Worm (Caenorhabditis elegans): ENCODE data around the gene srz-58.

The srz-58 gene

DNA sequence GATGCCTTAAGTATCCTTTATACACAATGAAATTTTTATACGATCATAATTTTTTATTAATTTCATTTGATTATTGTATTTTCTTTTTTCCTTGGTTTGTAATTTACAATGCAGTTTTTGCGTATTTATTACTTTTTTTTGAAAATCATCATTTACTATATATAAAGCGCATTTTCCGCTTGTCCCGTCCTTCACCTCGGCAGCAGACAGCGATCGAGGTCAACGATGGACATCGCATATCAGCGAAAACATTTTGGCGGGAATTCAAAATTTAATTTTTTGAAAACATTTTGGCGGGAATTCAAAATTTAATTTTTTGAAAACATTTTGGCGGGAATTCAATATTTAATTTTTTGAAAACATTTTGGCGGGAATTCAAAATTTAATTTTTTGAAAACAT is 10.0 kb upstream of the srz-58 start:
- TF ChIP-seq T22C8.4 (GFP tag; IDR thresholded peaks at IDR 0.05): no peak
- no peak for TF ChIP-seq klf-2 (GFP tag; conservative IDR thresholded peaks at IDR 0.05)
- TF ChIP-seq tab-1 (GFP tag; IDR thresholded peaks at IDR 0.05): no peak
- no peak for TF ChIP-seq ref-1 (GFP tag; conservative IDR thresholded peaks at IDR 0.05)
- TF ChIP-seq cog-1 (tag; optimal IDR thresholded peaks at IDR 0.05): no peak
- TF ChIP-seq ztf-29 (GFP tag; IDR thresholded peaks at IDR 0.05): no peak
- no peak for TF ChIP-seq med-1 (GFP tag; optimal IDR thresholded peaks at IDR 0.05; ENCODE audit: insufficient read depth)

DNA sequence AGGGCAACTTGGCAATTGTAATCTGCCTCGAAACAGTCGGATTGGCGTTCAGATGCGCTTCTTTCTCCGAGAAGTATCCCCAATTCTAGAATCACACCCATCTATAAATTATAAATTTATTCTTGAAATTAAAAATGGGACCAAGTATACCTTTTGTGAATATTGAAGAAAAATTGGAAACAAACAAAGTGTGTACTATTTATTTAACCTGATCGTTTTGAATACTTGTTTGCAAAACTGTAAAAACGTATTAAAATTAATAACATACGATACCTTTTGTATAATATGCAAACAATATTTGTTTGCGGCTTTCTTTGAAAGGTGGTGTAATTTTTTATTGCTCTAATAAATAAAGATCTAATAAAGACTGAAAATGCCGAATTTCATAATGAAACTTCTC is 5.6 kb upstream of the srz-58 start, which contains the start of gene Y61B8B.3:
TSS of gene Y61B8B.3 (minus strand) at position 101 of the 400 bp plus-strand sequence.
- TF ChIP-seq T22C8.4 (GFP tag; IDR thresholded peaks at IDR 0.05): no peak
- no peak for TF ChIP-seq flt-1 (GFP tag; IDR thresholded peaks at IDR 0.05)
- TF ChIP-seq ztf-23 (GFP tag; IDR thresholded peaks at IDR 0.05): no peak
- no peak for TF ChIP-seq tab-1 (GFP tag; IDR thresholded peaks at IDR 0.05)
- no peak for TF ChIP-seq ztf-29 (GFP tag; IDR thresholded peaks at IDR 0.05)
- no peak for TF ChIP-seq ref-1 (GFP tag; conservative IDR thresholded peaks at IDR 0.05)
- TF ChIP-seq klf-2 (GFP tag; conservative IDR thresholded peaks at IDR 0.05): no peak
- TF ChIP-seq cog-1 (tag; optimal IDR thresholded peaks at IDR 0.05): no peak
- no peak for TF ChIP-seq med-1 (GFP tag; optimal IDR thresholded peaks at IDR 0.05; ENCODE audit: insufficient read depth)

DNA sequence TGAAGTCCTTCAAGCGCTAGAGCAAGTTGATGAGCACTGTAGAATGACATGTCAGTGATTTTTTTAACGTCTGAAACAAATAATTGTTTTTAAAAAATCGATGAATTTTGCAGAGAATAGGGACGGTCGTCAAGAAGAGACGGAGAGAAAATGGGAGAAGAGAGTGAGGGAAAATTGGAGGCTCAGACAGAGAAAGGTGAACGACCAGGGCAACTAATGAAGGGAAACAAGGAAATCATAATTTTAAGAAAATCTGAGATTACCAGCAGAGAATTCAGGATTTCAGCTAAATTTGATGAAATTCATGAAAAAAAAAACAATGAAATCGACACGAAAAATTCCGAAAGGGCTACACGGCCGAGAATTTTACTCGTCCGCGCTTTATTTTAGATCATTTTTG is 2.9 kb upstream of the srz-58 start, which contains the start of gene F31E9.6:
TSS of gene F31E9.6 (minus strand) at position 91 of the 400 bp plus-strand sequence.
- TF ChIP-seq T22C8.4 (GFP tag; IDR thresholded peaks at IDR 0.05) (no peak), ztf-23 (GFP tag; IDR thresholded peaks at IDR 0.05) (no peak), med-1 (GFP tag; optimal IDR thresholded peaks at IDR 0.05; ENCODE audit: insufficient read depth) (no peak), ztf-29 (GFP tag; IDR thresholded peaks at IDR 0.05) (no peak), tab-1 (GFP tag; IDR thresholded peaks at IDR 0.05) (no peak), klf-2 (GFP tag; conservative IDR thresholded peaks at IDR 0.05) (no peak)

DNA sequence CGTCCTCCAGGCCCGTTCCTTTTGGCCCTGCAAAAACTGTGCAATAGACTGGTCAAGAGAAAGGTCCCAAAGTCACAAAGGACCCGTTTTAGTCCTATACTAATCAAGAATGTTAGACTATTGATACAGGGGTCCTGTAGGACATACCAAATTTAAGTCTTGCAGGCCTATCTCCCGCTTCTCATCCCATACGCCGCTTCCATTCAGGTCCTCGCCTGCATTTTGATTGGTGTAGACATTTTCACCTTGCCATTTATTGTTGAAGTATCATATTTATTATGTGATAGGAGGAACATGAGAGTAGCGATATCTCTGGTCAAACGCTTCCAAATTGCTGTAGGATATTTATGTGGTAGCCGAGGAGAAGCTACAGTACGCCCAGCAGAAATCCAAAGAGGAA is 650 bp upstream of the srz-58 start:
- TF ChIP-seq ztf-29 (GFP tag; IDR thresholded peaks at IDR 0.05) (no peak), ref-1 (GFP tag; conservative IDR thresholded peaks at IDR 0.05) (no peak), med-1 (GFP tag; optimal IDR thresholded peaks at IDR 0.05; ENCODE audit: insufficient read depth) (no peak), ztf-23 (GFP tag; IDR thresholded peaks at IDR 0.05) (no peak), tab-1 (GFP tag; IDR thresholded peaks at IDR 0.05) (no peak)

DNA sequence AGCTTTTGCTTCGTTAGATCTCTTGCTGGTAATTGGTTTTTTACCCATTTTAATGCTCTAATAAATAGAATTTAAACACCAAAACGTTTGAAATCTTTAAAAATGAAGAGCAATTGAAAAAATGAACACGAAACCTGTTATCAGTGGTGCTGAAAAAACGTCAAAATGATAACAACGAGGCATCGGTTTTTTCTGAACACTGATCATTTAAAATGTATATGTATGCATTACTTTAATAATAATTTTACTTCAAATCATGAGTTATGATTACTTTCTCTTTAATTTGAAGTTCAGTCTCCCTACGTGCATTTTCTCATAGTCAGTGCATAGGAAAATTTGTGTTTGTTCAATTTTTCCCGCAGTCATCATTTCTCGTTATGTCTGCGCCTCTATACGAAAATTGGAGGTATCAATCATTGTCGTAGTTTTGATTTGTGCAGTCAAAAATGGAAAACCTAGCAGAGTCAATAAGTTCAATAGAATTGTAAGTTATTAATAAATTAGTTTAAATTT is 4.5 kb downstream of the srz-58 start, which contains the start of gene F31E9.3:
TSS of gene F31E9.3 (plus strand) at position 194 of the 513 bp plus-strand sequence.
- TF ChIP-seq flt-1 (GFP tag; IDR thresholded peaks at IDR 0.05) (no peak), med-1 (GFP tag; optimal IDR thresholded peaks at IDR 0.05; ENCODE audit: insufficient read depth) (no peak), tab-1 (GFP tag; IDR thresholded peaks at IDR 0.05) (no peak), ztf-29 (GFP tag; IDR thresholded peaks at IDR 0.05) (no peak), ztf-23 (GFP tag; IDR thresholded peaks at IDR 0.05) (no peak), T22C8.4 (GFP tag; IDR thresholded peaks at IDR 0.05) (no peak), cog-1 (tag; optimal IDR thresholded peaks at IDR 0.05) (no peak), ref-1 (GFP tag; conservative IDR thresholded peaks at IDR 0.05) (no peak), klf-2 (GFP tag; conservative IDR thresholded peaks at IDR 0.05) (no peak)

DNA sequence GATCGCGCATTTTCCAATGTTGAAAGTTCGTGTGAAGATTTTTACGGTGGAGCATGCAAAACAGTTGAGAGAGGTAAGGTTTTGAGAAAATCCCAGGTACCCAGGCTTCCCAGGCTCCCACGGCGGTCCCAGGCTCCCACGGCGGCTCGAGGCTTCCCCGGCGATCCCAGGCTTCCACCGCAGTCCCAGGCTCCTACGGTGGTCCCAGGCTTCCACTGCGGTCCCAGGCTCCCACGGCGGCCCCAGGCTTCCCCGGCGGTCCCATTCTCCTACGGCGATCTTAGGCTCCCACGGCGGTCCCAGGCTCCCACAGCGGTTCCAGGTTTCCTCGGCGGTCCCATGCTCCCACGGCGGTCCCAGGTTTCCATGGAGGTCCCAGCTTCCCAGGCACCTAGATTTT is 5.9 kb downstream of the srz-58 start:
- no peak for TF ChIP-seq klf-2 (GFP tag; conservative IDR thresholded peaks at IDR 0.05)
- TF ChIP-seq med-1 (GFP tag; optimal IDR thresholded peaks at IDR 0.05; ENCODE audit: insufficient read depth): no peak
- no peak for TF ChIP-seq ztf-29 (GFP tag; IDR thresholded peaks at IDR 0.05)
- TF ChIP-seq ztf-23 (GFP tag; IDR thresholded peaks at IDR 0.05): no peak
- TF ChIP-seq T22C8.4 (GFP tag; IDR thresholded peaks at IDR 0.05): no peak
- no peak for TF ChIP-seq tab-1 (GFP tag; IDR thresholded peaks at IDR 0.05)
- no peak for TF ChIP-seq cog-1 (tag; optimal IDR thresholded peaks at IDR 0.05)
- no peak for TF ChIP-seq ref-1 (GFP tag; conservative IDR thresholded peaks at IDR 0.05)
- TF ChIP-seq flt-1 (GFP tag; IDR thresholded peaks at IDR 0.05): no peak

DNA sequence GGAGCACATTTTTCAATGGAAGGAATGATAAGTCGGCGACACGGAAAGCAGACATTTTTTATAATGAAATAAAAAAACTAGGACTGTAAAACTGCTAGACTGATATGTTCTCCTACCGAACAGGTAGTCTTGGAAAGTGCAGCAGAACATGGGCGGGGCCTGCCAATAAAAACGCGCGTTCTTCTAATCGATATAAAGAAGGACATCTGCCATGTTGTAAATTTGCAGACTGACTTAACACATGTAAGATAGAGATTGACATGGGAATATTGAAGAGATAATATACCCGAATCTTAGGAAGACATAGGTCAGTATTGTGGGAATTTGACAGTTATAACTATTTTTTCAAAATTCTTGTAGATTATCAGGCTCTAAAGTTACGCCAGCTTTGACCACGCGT is 9.9 kb downstream of the srz-58 start, which contains the start of gene sdz-16:
TSS of gene sdz-16 (minus strand) at position 101 of the 400 bp plus-strand sequence.
- TF ChIP-seq flt-1 (GFP tag; IDR thresholded peaks at IDR 0.05) (no peak), med-1 (GFP tag; optimal IDR thresholded peaks at IDR 0.05; ENCODE audit: insufficient read depth) (no peak), ztf-29 (GFP tag; IDR thresholded peaks at IDR 0.05) (no peak), tab-1 (GFP tag; IDR thresholded peaks at IDR 0.05) (no peak), ztf-23 (GFP tag; IDR thresholded peaks at IDR 0.05) (no peak), T22C8.4 (GFP tag; IDR thresholded peaks at IDR 0.05) (no peak), cog-1 (tag; optimal IDR thresholded peaks at IDR 0.05) (no peak), ref-1 (GFP tag; conservative IDR thresholded peaks at IDR 0.05) (no peak), klf-2 (GFP tag; conservative IDR thresholded peaks at IDR 0.05) (no peak)

DNA sequence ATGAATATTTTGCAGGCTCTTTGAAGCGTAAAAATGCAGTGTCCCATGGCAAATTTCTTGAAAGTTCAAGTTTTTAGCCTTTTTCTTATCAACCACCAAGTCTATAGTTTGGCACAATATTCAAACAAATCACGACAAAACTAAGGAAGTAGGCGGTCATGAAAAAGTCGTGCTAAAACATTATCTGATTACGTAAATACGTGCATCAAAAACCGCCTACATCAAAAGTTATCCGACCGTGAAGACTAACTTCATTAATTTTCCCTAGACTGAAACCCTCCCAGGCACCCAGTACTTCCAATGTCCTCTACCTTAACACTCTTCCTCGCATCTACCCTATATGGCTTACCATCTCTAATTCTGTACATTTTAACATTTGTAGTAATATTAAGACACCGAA is 10.6 kb downstream of the srz-58 start, which contains the start of gene srg-44:
TSS of gene srg-44 (plus strand) at position 301 of the 400 bp plus-strand sequence.
- TF ChIP-seq klf-2 (GFP tag; conservative IDR thresholded peaks at IDR 0.05) (no peak), flt-1 (GFP tag; IDR thresholded peaks at IDR 0.05) (no peak), cog-1 (tag; optimal IDR thresholded peaks at IDR 0.05) (no peak), ref-1 (GFP tag; conservative IDR thresholded peaks at IDR 0.05) (no peak), ztf-29 (GFP tag; IDR thresholded peaks at IDR 0.05) (no peak), tab-1 (GFP tag; IDR thresholded peaks at IDR 0.05) (no peak), ztf-23 (GFP tag; IDR thresholded peaks at IDR 0.05) (no peak), med-1 (GFP tag; optimal IDR thresholded peaks at IDR 0.05; ENCODE audit: insufficient read depth) (no peak)

DNA sequence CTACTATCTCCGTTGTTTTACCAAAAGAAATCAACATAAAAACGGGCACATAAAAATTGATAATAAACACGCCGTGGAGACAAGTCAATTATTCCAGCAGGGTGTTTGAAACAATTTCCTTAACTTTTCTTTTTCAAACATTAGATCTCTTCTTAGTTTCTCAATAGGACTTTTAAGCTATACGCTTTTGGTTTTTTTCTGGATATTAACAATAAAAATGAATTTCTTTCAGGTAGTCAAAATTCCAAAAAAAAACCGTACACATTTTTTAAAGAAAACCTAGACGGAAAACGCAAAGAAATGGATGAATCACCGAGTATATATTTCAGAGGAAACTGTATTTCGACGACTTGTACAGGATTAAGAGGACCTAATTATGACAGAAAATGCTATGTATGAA is 13.4 kb downstream of the srz-58 start, which contains the start of gene fbxa-185:
TSS of gene fbxa-185 (plus strand) at position 301 of the 400 bp plus-strand sequence.
- TF ChIP-seq klf-2 (GFP tag; conservative IDR thresholded peaks at IDR 0.05) (no peak), ref-1 (GFP tag; conservative IDR thresholded peaks at IDR 0.05) (no peak), med-1 (GFP tag; optimal IDR thresholded peaks at IDR 0.05; ENCODE audit: insufficient read depth) (no peak), ztf-29 (GFP tag; IDR thresholded peaks at IDR 0.05) (no peak), cog-1 (tag; optimal IDR thresholded peaks at IDR 0.05) (no peak), T22C8.4 (GFP tag; IDR thresholded peaks at IDR 0.05) (no peak), flt-1 (GFP tag; IDR thresholded peaks at IDR 0.05) (no peak), tab-1 (GFP tag; IDR thresholded peaks at IDR 0.05) (no peak), ztf-23 (GFP tag; IDR thresholded peaks at IDR 0.05) (no peak)

DNA sequence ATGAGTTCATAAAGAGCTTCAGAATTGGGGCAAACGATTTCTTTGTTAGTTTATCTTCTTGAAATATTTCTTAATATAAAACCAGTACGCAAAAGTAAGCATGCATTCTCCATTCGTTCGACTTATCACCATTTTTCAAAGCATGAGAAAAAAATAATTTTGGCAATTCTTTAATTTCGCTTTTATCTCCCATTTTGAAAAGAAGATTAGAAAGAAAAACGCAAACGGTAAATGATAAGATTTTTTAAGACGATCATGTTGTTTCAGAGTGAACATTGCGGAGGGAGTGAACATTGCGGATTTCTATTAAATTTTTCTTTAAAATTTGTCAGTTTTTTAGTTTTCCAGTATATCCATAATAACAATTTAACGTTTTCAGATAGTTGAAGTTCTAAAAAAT is 21.4 kb downstream of the srz-58 start:
- no peak for TF ChIP-seq ref-1 (GFP tag; conservative IDR thresholded peaks at IDR 0.05)
- no peak for TF ChIP-seq med-1 (GFP tag; optimal IDR thresholded peaks at IDR 0.05; ENCODE audit: insufficient read depth)
- TF ChIP-seq ztf-29 (GFP tag; IDR thresholded peaks at IDR 0.05): no peak
- TF ChIP-seq flt-1 (GFP tag; IDR thresholded peaks at IDR 0.05): no peak
- no peak for TF ChIP-seq klf-2 (GFP tag; conservative IDR thresholded peaks at IDR 0.05)
- no peak for TF ChIP-seq cog-1 (tag; optimal IDR thresholded peaks at IDR 0.05)
- TF ChIP-seq ztf-23 (GFP tag; IDR thresholded peaks at IDR 0.05): no peak
- no peak for TF ChIP-seq tab-1 (GFP tag; IDR thresholded peaks at IDR 0.05)
- TF ChIP-seq T22C8.4 (GFP tag; IDR thresholded peaks at IDR 0.05): no peak
